Fruit fly (Drosophila melanogaster) whole organism, wandering third instar larva: ENCODE results near the gene Elal.

Source experiments
- Abd-B ChIP-seq: fragments of >200 bp; optimal IDR thresholded peaks from 2 replicates; lab custom pipeline; 2017; ENCODE audit warnings: missing biosample characterization, missing genetic modification characterization
- Hr83 ChIP-seq: fragments of 200-300 bp; sonication (Bioruptor generic); optimal IDR thresholded peaks from 2 replicates; lab custom pipeline; 2016; ENCODE audit warnings: missing biosample characterization, mild to moderate bottlenecking, missing genetic modification characterization, moderate library complexity; ENCODE audit not compliant: poor library complexity, severe bottlenecking
- brk ChIP-seq: fragments of 200-800 bp; sonication (Bioruptor generic); optimal IDR thresholded peaks from 2 replicates; lab custom pipeline; 2016; ENCODE audit warnings: missing biosample characterization, mild to moderate bottlenecking, missing genetic modification characterization
- jim ChIP-seq: fragments of 175-275, 200-325 bp; sonication (Bioruptor generic); optimal IDR thresholded peaks from 2 replicates; lab custom pipeline; 2016; ENCODE audit warnings: missing biosample characterization, mild to moderate bottlenecking, missing genetic modification characterization

DNA sequence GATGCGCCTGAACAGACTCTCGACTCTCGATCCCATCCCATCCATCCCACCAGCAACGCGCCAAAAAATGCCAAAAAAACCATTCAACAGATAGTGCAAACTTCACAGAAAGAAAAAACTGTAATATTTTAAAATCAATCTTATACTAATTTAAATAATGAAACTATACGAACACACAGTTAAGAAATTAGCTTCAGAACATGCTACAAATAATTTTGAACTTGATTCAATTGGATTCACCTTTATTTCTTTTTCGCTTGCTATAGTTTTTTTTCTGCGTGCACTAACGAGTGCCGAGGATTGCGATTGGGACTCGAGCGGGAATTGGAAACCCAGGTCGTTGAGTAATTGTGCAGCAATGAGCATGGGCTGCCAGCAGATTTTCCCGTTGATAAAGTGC lies 42.9 kb downstream of the Elal start:
- TF ChIP-seq brk (GFP tag; lab: Kevin White, UChicago) (no peak), Hr83 (GFP tag; lab: Kevin White, UChicago) (no peak), Abd-B (GFP tag; lab: Kevin White, UChicago) (no peak), jim (GFP tag; lab: Kevin White, UChicago) (no peak)
